Worm (Caenorhabditis elegans) whole organism, mixed stage, embryonic: Measurements from ENCODE around the gene fbxa-169.

Experiments
- M03D4.4 ChIP-seq: sonication (generic microtip); optimal IDR thresholded peaks from 2 replicates; lab custom pipeline; 2017; ENCODE audit warnings: mild to moderate bottlenecking, missing genetic modification characterization, missing compliant biosample characterization
- bed-3 ChIP-seq: fragments of 200-800 bp; sonication (Bioruptor generic); optimal IDR thresholded peaks from 3 replicates; lab custom pipeline; 2018; ENCODE audit warnings: mild to moderate bottlenecking, missing genetic modification characterization, moderate library complexity, missing compliant biosample characterization
- blmp-1 ChIP-seq: fragments of 150-350 bp; optimal IDR thresholded peaks from 2 replicates; lab custom pipeline; 2014; ENCODE audit warnings: missing biosample characterization, missing genetic modification characterization
- ceh-39 ChIP-seq: fragments of 150-350 bp; optimal IDR thresholded peaks from 2 replicates; lab custom pipeline; 2014; ENCODE audit warnings: missing biosample characterization, missing genetic modification characterization
- ceh-43 ChIP-seq: fragments of 200-800 bp; sonication (Bioruptor generic); optimal IDR thresholded peaks from 2 replicates; lab custom pipeline; 2018; ENCODE audit warnings: mild to moderate bottlenecking, missing genetic modification characterization, moderate library complexity, missing compliant biosample characterization
- ces-1 ChIP-seq: fragments of 150-350 bp; optimal IDR thresholded peaks from 2 replicates; lab custom pipeline; 2014; ENCODE audit warnings: missing biosample characterization, missing genetic modification reagents, missing genetic modification characterization
- cnd-1 ChIP-seq: fragments of 200-800 bp; sonication (Bioruptor generic); optimal IDR thresholded peaks from 2 replicates; lab custom pipeline; 2018; ENCODE audit warnings: mild to moderate bottlenecking, missing genetic modification characterization, missing compliant biosample characterization
- drap-1 ChIP-seq: fragments of 200-800 bp; sonication (Bioruptor generic); optimal IDR thresholded peaks from 3 replicates; lab custom pipeline; 2018; ENCODE audit warnings: mild to moderate bottlenecking, missing genetic modification characterization, missing compliant biosample characterization
- elt-1 ChIP-seq: sonication (generic microtip); optimal IDR thresholded peaks from 2 replicates; lab custom pipeline; 2017; ENCODE audit warnings: missing genetic modification characterization, mild to moderate bottlenecking, missing compliant biosample characterization, antibody characterized with exemption, moderate library complexity, borderline replicate concordance; ENCODE audit not compliant: insufficient read depth
- elt-3 ChIP-seq: fragments of 150-350 bp; optimal IDR thresholded peaks from 2 replicates; lab custom pipeline; 2014; ENCODE audit warnings: missing biosample characterization, missing genetic modification characterization
- flh-1 ChIP-seq: fragments of 200-800 bp; sonication (Bioruptor generic); optimal IDR thresholded peaks from 2 replicates; lab custom pipeline; 2018; ENCODE audit warnings: mild to moderate bottlenecking, missing genetic modification characterization, moderate library complexity, missing compliant biosample characterization
- ham-2 ChIP-seq: fragments of 200-800 bp; sonication (Bioruptor generic); optimal IDR thresholded peaks from 2 replicates; lab custom pipeline; 2018; ENCODE audit warnings: mild to moderate bottlenecking, missing genetic modification characterization, missing compliant biosample characterization
- hlh-1 ChIP-seq: fragments of 150-350 bp; optimal IDR thresholded peaks from 2 replicates; lab custom pipeline; 2014; ENCODE audit warnings: missing biosample characterization, missing genetic modification reagents, missing genetic modification characterization
- lin-13 ChIP-seq: fragments of 150-350 bp; optimal IDR thresholded peaks from 2 replicates; lab custom pipeline; 2014; ENCODE audit warnings: missing biosample characterization, missing genetic modification characterization
- lin-32 ChIP-seq: fragments of 200-800 bp; sonication (Bioruptor generic); optimal IDR thresholded peaks from 2 replicates; lab custom pipeline; 2018; ENCODE audit warnings: mild to moderate bottlenecking, missing genetic modification characterization, missing compliant biosample characterization
- lsy-2 ChIP-seq: fragments of 150-350 bp; optimal IDR thresholded peaks from 2 replicates; lab custom pipeline; 2014; ENCODE audit warnings: missing biosample characterization, missing genetic modification characterization
- mab-5 ChIP-seq: fragments of 150-350 bp; optimal IDR thresholded peaks from 2 replicates; lab custom pipeline; 2014; ENCODE audit warnings: missing biosample characterization, missing genetic modification characterization
- mep-1 ChIP-seq: fragments of 150-350 bp; optimal IDR thresholded peaks from 2 replicates; lab custom pipeline; 2017; ENCODE audit warnings: missing biosample characterization, missing genetic modification reagents, missing genetic modification characterization, inconsistent platforms
- mls-2 ChIP-seq: sonication (generic microtip); optimal IDR thresholded peaks from 2 replicates; lab custom pipeline; 2016; ENCODE audit warnings: mild to moderate bottlenecking, missing genetic modification characterization, moderate library complexity, missing compliant biosample characterization
- nhr-12 ChIP-seq: fragments of 150-350 bp; optimal IDR thresholded peaks from 2 replicates; lab custom pipeline; 2014; ENCODE audit warnings: missing biosample characterization, missing genetic modification characterization
- nhr-2 ChIP-seq: fragments of 150-350 bp; optimal IDR thresholded peaks from 2 replicates; lab custom pipeline; 2014; ENCODE audit warnings: missing biosample characterization, missing genetic modification characterization
- nhr-237 ChIP-seq: fragments of 150-350 bp; optimal IDR thresholded peaks from 2 replicates; lab custom pipeline; 2014; ENCODE audit warnings: missing biosample characterization, missing genetic modification characterization
- nhr-28 ChIP-seq: fragments of 150-350 bp; optimal IDR thresholded peaks from 2 replicates; lab custom pipeline; 2014; ENCODE audit warnings: missing biosample characterization, missing genetic modification characterization
- pha-4 ChIP-seq: fragments of 150-350 bp; optimal IDR thresholded peaks from 2 replicates; lab custom pipeline; 2018; ENCODE audit warnings: missing biosample characterization, missing genetic modification reagents, missing genetic modification characterization
- snpc-4 ChIP-seq: fragments of 150-350 bp; optimal IDR thresholded peaks from 2 replicates; lab custom pipeline; 2014; ENCODE audit warnings: missing biosample characterization, missing genetic modification characterization
- sptf-1 ChIP-seq: sonication (generic microtip); optimal IDR thresholded peaks from 2 replicates; lab custom pipeline; 2017; ENCODE audit warnings: mild to moderate bottlenecking, missing genetic modification characterization, moderate library complexity, missing compliant biosample characterization
- tbx-8 ChIP-seq: fragments of 200-800 bp; sonication (Bioruptor generic); optimal IDR thresholded peaks from 2 replicates; lab custom pipeline; 2018; ENCODE audit warnings: mild to moderate bottlenecking, missing genetic modification characterization, moderate library complexity, missing compliant biosample characterization
- unc-120 ChIP-seq: sonication (generic microtip); optimal IDR thresholded peaks from 2 replicates; lab custom pipeline; 2017; ENCODE audit warnings: missing genetic modification characterization, missing compliant biosample characterization; ENCODE audit not compliant: poor library complexity, severe bottlenecking
- unc-39 ChIP-seq: fragments of 150-350 bp; optimal IDR thresholded peaks from 2 replicates; lab custom pipeline; 2014; ENCODE audit warnings: missing biosample characterization, missing genetic modification characterization
- unc-62 ChIP-seq: fragments of 150-350 bp; optimal IDR thresholded peaks from 2 replicates; lab custom pipeline; 2014; ENCODE audit warnings: missing biosample characterization, missing genetic modification reagents, missing genetic modification characterization
- ztf-11 ChIP-seq: fragments of 150-350 bp; optimal IDR thresholded peaks from 2 replicates; lab custom pipeline; 2014; ENCODE audit warnings: missing biosample characterization, missing genetic modification characterization

fbxa-169 gene

DNA sequence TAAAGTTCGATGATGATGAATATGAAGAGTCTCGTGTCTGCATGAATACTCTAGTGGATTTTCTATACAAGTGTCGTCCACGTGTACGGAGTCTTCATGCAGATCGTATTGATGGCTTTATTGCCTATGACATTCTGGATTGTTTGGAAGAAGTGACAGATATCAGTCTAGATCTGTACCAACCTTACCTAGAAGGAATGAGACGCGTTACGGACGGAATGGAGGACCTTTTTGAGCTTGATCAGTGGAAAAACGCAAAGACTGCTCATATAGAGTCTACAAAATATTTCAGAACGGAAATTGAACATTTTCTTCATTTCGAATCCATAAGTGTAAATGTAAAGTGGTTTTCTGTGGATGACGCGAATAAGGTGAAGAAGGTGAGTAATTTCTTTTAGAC lies at the start of gene fbxa-169:
Gene fbxa-169, plus strand, starts transcription at position 301 of the 400 bp plus-strand sequence.
- TF ChIP-seq tbx-8 (no peak), ztf-11 (tag; lab: Kevin White, UChicago) (no peak), lsy-2 (tag; lab: Kevin White, UChicago) (no peak), nhr-237 (tag; lab: Kevin White, UChicago) (no peak), nhr-2 (no peak), ceh-39 (tag; lab: Kevin White, UChicago) (no peak), mep-1 (tag; lab: Kevin White, UChicago) (no peak), ceh-43 (GFP tag; lab: Kevin White, UChicago) (no peak), pha-4 (tag; lab: Kevin White, UChicago) (no peak), mab-5 (tag; lab: Kevin White, UChicago) (no peak), unc-62 (GFP tag; lab: Kevin White, UChicago) (no peak), lin-13 (tag; lab: Kevin White, UChicago) (no peak), M03D4.4 (no peak), flh-1 (GFP tag; lab: Kevin White, UChicago) (no peak), nhr-28 (tag; lab: Kevin White, UChicago) (no peak), nhr-12 (tag; lab: Kevin White, UChicago) (no peak)
- TF ChIP-seq, all 35 proteins: peak for 0

- TF ChIP-seq elt-3 (no peak), ces-1 (GFP tag; lab: Kevin White, UChicago) (no peak), bed-3 (GFP tag; lab: Kevin White, UChicago) (no peak), mab-5 (tag; lab: Kevin White, UChicago) (no peak), unc-39 (tag; lab: Kevin White, UChicago) (no peak), unc-62 (GFP tag; lab: Kevin White, UChicago) (no peak), tbx-8 (no peak), M03D4.4 (no peak), nhr-12 (tag; lab: Kevin White, UChicago) (no peak), flh-1 (GFP tag; lab: Kevin White, UChicago) (no peak), unc-120 (tag; lab: Kevin White, UChicago) (no peak), sptf-1 (no peak)
These were observed 47.4 kb upstream of the fbxa-169 start, which contains the start of gene csp-1 for ce11 chrII:13600904-13601303. csp-1 (plus strand) TSS chrII:13601204.

- TF ChIP-seq elt-1 (peak; percentile 82), M03D4.4 (no peak)
- TF ChIP-seq, all 35 proteins: peak for 1
These were observed 38.7 kb upstream of the fbxa-169 start, which contains the start of gene gst-20 for ce11 chrII:13609655-13610054. gst-20 (minus strand) TSS chrII:13609824.

ce11 chrII:13611186-13611585 lies 37.1 kb upstream of the fbxa-169 start, which contains the start of gene gst-24:
gst-24 (minus strand) TSS chrII:13611366.
- TF ChIP-seq unc-39 (tag; lab: Kevin White, UChicago) (no peak), ham-2 (GFP tag; lab: Kevin White, UChicago) (no peak), snpc-4 (tag; lab: Kevin White, UChicago) (no peak), blmp-1 (tag; lab: Kevin White, UChicago) (no peak), cnd-1 (no peak)
- TF ChIP-seq, all 35 proteins: peak for 0

DNA sequence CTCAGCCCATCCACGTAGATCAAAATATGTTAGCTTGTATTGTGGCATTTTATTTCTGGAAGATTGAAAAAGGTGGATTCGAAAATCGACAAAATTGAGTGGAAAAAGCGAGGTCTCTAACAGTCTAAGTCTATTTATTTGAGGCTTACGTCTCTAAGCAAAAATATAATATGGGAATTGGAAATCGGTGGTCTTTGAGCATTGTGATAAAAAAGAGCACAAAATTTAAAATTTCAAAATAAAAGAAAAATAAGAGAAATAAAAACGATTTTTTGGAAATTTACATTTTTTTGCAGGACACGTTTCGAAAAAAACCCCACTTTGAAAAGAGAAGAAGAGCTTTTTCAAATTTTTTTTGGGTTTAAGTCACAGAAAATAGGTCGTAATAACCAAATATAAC lies 35.2 kb upstream of the fbxa-169 start, which contains the start of gene gst-15:
Gene gst-15, minus strand, starts transcription at position 101 of the 400 bp plus-strand sequence.
- no peak for TF ChIP-seq hlh-1 (tag; lab: Kevin White, UChicago)
- no peak for TF ChIP-seq nhr-2
- TF ChIP-seq pha-4 (tag; lab: Kevin White, UChicago), result no peak
- no peak for TF ChIP-seq flh-1 (GFP tag; lab: Kevin White, UChicago)
- no peak for TF ChIP-seq snpc-4 (tag; lab: Kevin White, UChicago)
- no peak for TF ChIP-seq ces-1 (GFP tag; lab: Kevin White, UChicago)
- no peak for TF ChIP-seq nhr-28 (tag; lab: Kevin White, UChicago)
- no peak for TF ChIP-seq ham-2 (GFP tag; lab: Kevin White, UChicago)
- TF ChIP-seq tbx-8, result no peak
- no peak for TF ChIP-seq blmp-1 (tag; lab: Kevin White, UChicago)
- no peak for TF ChIP-seq mls-2 (tag; lab: Kevin White, UChicago)
- TF ChIP-seq ceh-43 (GFP tag; lab: Kevin White, UChicago), result no peak
- TF ChIP-seq unc-120 (tag; lab: Kevin White, UChicago), result no peak

ce11 chrII:13614516-13614915 lies 33.8 kb upstream of the fbxa-169 start:
- no peak for TF ChIP-seq bed-3 (GFP tag; lab: Kevin White, UChicago)
- no peak for TF ChIP-seq nhr-2
- TF ChIP-seq drap-1 (GFP tag; lab: Kevin White, UChicago), result no peak
- no peak for TF ChIP-seq tbx-8
- TF ChIP-seq ces-1 (GFP tag; lab: Kevin White, UChicago), result no peak
- no peak for TF ChIP-seq nhr-12 (tag; lab: Kevin White, UChicago)
- TF ChIP-seq ceh-39 (tag; lab: Kevin White, UChicago), result no peak
- no peak for TF ChIP-seq lin-32 (GFP tag; lab: Kevin White, UChicago)
- TF ChIP-seq cnd-1, result no peak
- TF ChIP-seq, all 35 proteins: peak for 0
